Fruit fly (Drosophila melanogaster) whole organism, embryonic: ENCODE measurements around the gene QIL1.

Experiments used
- Antp ChIP-seq: fragments of 200-800 bp; sonication (Bioruptor generic); optimal IDR thresholded peaks from 3 replicates; lab custom pipeline; 2016; ENCODE audit warnings: missing biosample characterization, missing genetic modification characterization
- BEAF-32 ChIP-seq: fragments of 200-800 bp; sonication (Bioruptor generic); optimal IDR thresholded peaks from 3 replicates; lab custom pipeline; 2017; ENCODE audit warnings: missing biosample characterization, missing genetic modification characterization, mild to moderate bottlenecking, moderate library complexity, missing genetic modification reagents
- Bdp1 ChIP-seq: fragments of 200-800 bp; sonication (Bioruptor generic); optimal IDR thresholded peaks from 3 replicates; lab custom pipeline; 2016; ENCODE audit warnings: missing biosample characterization, missing genetic modification characterization
- CG10462 ChIP-seq: fragments of 200-800 bp; sonication (Bioruptor generic); optimal IDR thresholded peaks from 2 replicates; lab custom pipeline; 2016; ENCODE audit warnings: missing biosample characterization, missing genetic modification characterization
- CG11504 ChIP-seq: fragments of 200-800 bp; sonication (Bioruptor generic); optimal IDR thresholded peaks from 3 replicates; lab custom pipeline; 2019; ENCODE audit warnings: missing biosample characterization, mild to moderate bottlenecking, missing genetic modification characterization, moderate library complexity
- CG12155 ChIP-seq: fragments of 200-800 bp; sonication (Bioruptor generic); optimal IDR thresholded peaks from 3 replicates; lab custom pipeline; 2016; ENCODE audit warnings: missing biosample characterization, missing genetic modification characterization
- CG13894 ChIP-seq: fragments of 200-800 bp; sonication (Bioruptor generic); optimal IDR thresholded peaks from 3 replicates; lab custom pipeline; 2018; ENCODE audit warnings: missing biosample characterization, mild to moderate bottlenecking, missing genetic modification characterization, moderate library complexity
- CG14014 ChIP-seq: fragments of 200-800 bp; sonication (Bioruptor generic); IDR thresholded peaks from 2 replicates; pipeline ENCODE4 v1.3.6; 2022; ENCODE audit warnings: missing biosample characterization, missing genetic modification characterization
- CG14965 ChIP-seq: fragments of 200-800 bp; sonication (Bioruptor generic); optimal IDR thresholded peaks from 2 replicates; lab custom pipeline; 2016; ENCODE audit warnings: missing biosample characterization, missing genetic modification characterization, borderline replicate concordance
- CG15696 ChIP-seq: fragments of 200-800 bp; sonication (Bioruptor generic); optimal IDR thresholded peaks from 2 replicates; lab custom pipeline; 2019; ENCODE audit warnings: missing biosample characterization, mild to moderate bottlenecking, missing genetic modification characterization, moderate library complexity
- CG3995 ChIP-seq: fragments of 200-800 bp; sonication (Bioruptor generic); optimal IDR thresholded peaks from 3 replicates; lab custom pipeline; 2016; ENCODE audit warnings: missing biosample characterization, missing genetic modification characterization
- CG4820 ChIP-seq: fragments of 200-800 bp; sonication (Bioruptor generic); optimal IDR thresholded peaks from 3 replicates; lab custom pipeline; 2016; ENCODE audit warnings: missing biosample characterization, missing genetic modification characterization
- CG7271 ChIP-seq: fragments of 200-800 bp; sonication (Bioruptor generic); optimal IDR thresholded peaks from 2 replicates; lab custom pipeline; 2018; ENCODE audit warnings: missing biosample characterization, mild to moderate bottlenecking, missing genetic modification characterization, moderate library complexity
- CG7556 ChIP-seq: fragments of 200-800 bp; sonication (Bioruptor generic); optimal IDR thresholded peaks from 2 replicates; lab custom pipeline; 2017; ENCODE audit warnings: missing biosample characterization, mild to moderate bottlenecking, missing genetic modification characterization
- CG8290 ChIP-seq, 3 experiments: fragments of 200-800 bp; sonication (Bioruptor generic); optimal IDR thresholded peaks; 2 replicates each; lab custom pipeline; 2016 to 2019; ENCODE audit warnings: missing biosample characterization in 3 of 3, missing genetic modification characterization in 3 of 3, mild to moderate bottlenecking in 2 of 3, moderate library complexity in 1 of 3
- CG8944 ChIP-seq: fragments of 200-800 bp; sonication (Bioruptor generic); optimal IDR thresholded peaks from 3 replicates; lab custom pipeline; 2016; ENCODE audit warnings: missing biosample characterization, missing genetic modification characterization
- CG9932 ChIP-seq: fragments of 200-800 bp; sonication (Bioruptor generic); IDR thresholded peaks from 2 replicates; pipeline ENCODE4 v1.3.6; 2022; ENCODE audit warnings: missing biosample characterization, missing genetic modification characterization
- Fer2 ChIP-seq: fragments of 200-800 bp; sonication (Bioruptor generic); optimal IDR thresholded peaks from 2 replicates; lab custom pipeline; 2018; ENCODE audit warnings: missing biosample characterization, mild to moderate bottlenecking, missing genetic modification characterization, moderate library complexity
- Lpt ChIP-seq: fragments of >200 bp; optimal IDR thresholded peaks from 2 replicates; lab custom pipeline; 2018; ENCODE audit warnings: missing biosample characterization, missing genetic modification characterization
- Med ChIP-seq: fragments of 200-800 bp; sonication (Bioruptor generic); peaks from one replicate; lab custom pipeline; 2016; ENCODE audit warnings: missing biosample characterization, missing genetic modification characterization, mild to moderate bottlenecking, inconsistent platforms, moderate library complexity
- Opbp ChIP-seq: fragments of 200-800 bp; sonication (Bioruptor generic); IDR thresholded peaks from 3 replicates; pipeline ENCODE4 v1.3.6; 2022; ENCODE audit warnings: missing biosample characterization, missing genetic modification characterization; ENCODE audit not compliant: partially characterized antibody
- Pdp1 ChIP-seq, 2 experiments: fragments of 200-800 bp; sonication (Bioruptor generic); optimal IDR thresholded peaks; 3 replicates each; lab custom pipeline; 2016; ENCODE audit warnings: missing biosample characterization in 2 of 2, missing genetic modification characterization in 2 of 2, mild to moderate bottlenecking in 1 of 2, moderate library complexity in 1 of 2
- Six4 ChIP-seq: fragments of 200-800 bp; sonication (Bioruptor generic); optimal IDR thresholded peaks from 2 replicates; lab custom pipeline; 2016; ENCODE audit warnings: missing biosample characterization, missing genetic modification characterization
- Sry-β ChIP-seq: fragments of 200-800 bp; sonication (Bioruptor generic); optimal IDR thresholded peaks from 2 replicates; lab custom pipeline; 2018; ENCODE audit warnings: missing biosample characterization, mild to moderate bottlenecking, missing genetic modification characterization, moderate library complexity
- Sry-δ ChIP-seq: fragments of 200-800 bp; sonication (Bioruptor generic); optimal IDR thresholded peaks from 2 replicates; lab custom pipeline; 2016; ENCODE audit warnings: missing biosample characterization, missing genetic modification characterization
- Ssrp ChIP-seq: fragments of 200-800 bp; sonication (Bioruptor generic); optimal IDR thresholded peaks from 2 replicates; lab custom pipeline; 2018; ENCODE audit warnings: missing biosample characterization, mild to moderate bottlenecking, missing genetic modification characterization, moderate library complexity
- Vsx1 ChIP-seq: fragments of 200-800 bp; sonication (Bioruptor generic); optimal IDR thresholded peaks from 2 replicates; lab custom pipeline; 2017; ENCODE audit warnings: missing biosample characterization, mild to moderate bottlenecking, missing genetic modification characterization, missing genetic modification reagents
- ap ChIP-seq: fragments of 200-800 bp; sonication (Bioruptor generic); IDR thresholded peaks from 2 replicates; pipeline ENCODE4 v1.3.6; 2022; ENCODE audit warnings: missing biosample characterization, missing genetic modification characterization
- cato ChIP-seq: fragments of 200-800 bp; sonication (Bioruptor generic); optimal IDR thresholded peaks from 2 replicates; lab custom pipeline; 2016; ENCODE audit warnings: missing biosample characterization, missing genetic modification characterization, borderline replicate concordance
- chn ChIP-seq: fragments of 200-800 bp; sonication (Bioruptor generic); optimal IDR thresholded peaks from 2 replicates; lab custom pipeline; 2016; ENCODE audit warnings: missing biosample characterization, missing genetic modification characterization
- dan ChIP-seq: fragments of 200-800 bp; sonication (Bioruptor generic); IDR thresholded peaks from 2 replicates; pipeline ENCODE4 v1.3.6; 2022; ENCODE audit warnings: missing biosample characterization, missing genetic modification characterization
- exex ChIP-seq: fragments of 200-800 bp; sonication (Bioruptor generic); optimal IDR thresholded peaks from 4 replicates; lab custom pipeline; 2018; ENCODE audit warnings: missing biosample characterization, mild to moderate bottlenecking, missing genetic modification characterization, moderate library complexity
- hkb ChIP-seq, 2 experiments: fragments of 200-800 bp in 1 of 2; fragments of >200 bp in 1 of 2; sonication (Bioruptor generic) in 1 of 2; IDR thresholded peaks in 1 of 2; optimal IDR thresholded peaks in 1 of 2; 2 replicates each; pipeline versions ENCODE4 v1.3.6 to Lab custom; 2017 to 2022; ENCODE audit warnings: missing biosample characterization in 1 of 2, missing genetic modification characterization in 1 of 2
- jing ChIP-seq: fragments of 200-800 bp; sonication (Bioruptor generic); optimal IDR thresholded peaks from 2 replicates; lab custom pipeline; 2018; ENCODE audit warnings: missing biosample characterization, mild to moderate bottlenecking, missing genetic modification characterization
- lab ChIP-seq: fragments of 200-800 bp; sonication (Bioruptor generic); optimal IDR thresholded peaks from 3 replicates; lab custom pipeline; 2017; ENCODE audit warnings: missing biosample characterization, missing genetic modification characterization, mild to moderate bottlenecking, moderate library complexity, missing genetic modification reagents
- lov ChIP-seq, 2 experiments: fragments of 200-800 bp in 1 of 2; fragments of >200 bp in 1 of 2; sonication (Bioruptor generic) in 1 of 2; IDR thresholded peaks in 1 of 2; optimal IDR thresholded peaks in 1 of 2; 2 replicates in 1 of 2; 3 replicates in 1 of 2; pipeline versions ENCODE4 v1.3.6 to Lab custom; 2017 to 2022; ENCODE audit warnings: missing biosample characterization in 1 of 2, missing genetic modification characterization in 1 of 2
- nerfin-1 ChIP-seq: fragments of 200-800 bp; sonication (Bioruptor generic); optimal IDR thresholded peaks from 3 replicates; lab custom pipeline; 2019; ENCODE audit warnings: missing biosample characterization, mild to moderate bottlenecking, missing genetic modification characterization, moderate library complexity
- nmo ChIP-seq: fragments of 200-800 bp; sonication (Bioruptor generic); optimal IDR thresholded peaks from 2 replicates; lab custom pipeline; 2018; ENCODE audit warnings: missing biosample characterization, mild to moderate bottlenecking, missing genetic modification characterization, moderate library complexity
- org-1 ChIP-seq: fragments of 200-800 bp; sonication (Bioruptor generic); optimal IDR thresholded peaks from 2 replicates; lab custom pipeline; 2017; ENCODE audit warnings: missing biosample characterization, missing genetic modification characterization
- pho ChIP-seq: fragments of 200-800 bp; sonication (Bioruptor generic); optimal IDR thresholded peaks from 2 replicates; lab custom pipeline; 2016; ENCODE audit warnings: missing biosample characterization, missing genetic modification characterization
- row ChIP-seq: fragments of 200-800 bp; sonication (Bioruptor generic); IDR thresholded peaks from 3 replicates; pipeline ENCODE4 v1.3.6; 2022; ENCODE audit warnings: missing biosample characterization, missing genetic modification characterization
- sc ChIP-seq, 3 experiments: fragments of >200 bp in 2 of 3; fragments of 200-800 bp in 1 of 3; sonication (Bioruptor generic) in 1 of 3; optimal IDR thresholded peaks; 2 replicates in 2 of 3; 3 replicates in 1 of 3; lab custom pipeline; 2017; ENCODE audit warnings: mild to moderate bottlenecking in 1 of 3, missing biosample characterization in 1 of 3, missing genetic modification characterization in 1 of 3, missing genetic modification reagents in 1 of 3
- sens ChIP-seq: fragments of 200-800 bp; sonication (Bioruptor generic); peaks from one replicate; lab custom pipeline; 2016; ENCODE audit warnings: missing biosample characterization, missing genetic modification characterization
- sim ChIP-seq: fragments of 200-800 bp; sonication (Bioruptor generic); IDR thresholded peaks from 2 replicates; pipeline ENCODE4 v1.3.6; 2022; ENCODE audit warnings: missing biosample characterization, missing genetic modification characterization
- sima ChIP-seq: fragments of 200-800 bp; sonication (Bioruptor generic); optimal IDR thresholded peaks from 2 replicates; lab custom pipeline; 2016; ENCODE audit warnings: missing biosample characterization, missing genetic modification characterization
- trh ChIP-seq: fragments of 200-800 bp; sonication (Bioruptor generic); optimal IDR thresholded peaks from 2 replicates; lab custom pipeline; 2016; ENCODE audit warnings: missing biosample characterization, missing genetic modification characterization
- unc-4 ChIP-seq: fragments of 200-800 bp; sonication (Bioruptor generic); IDR thresholded peaks from 2 replicates; pipeline ENCODE4 v1.3.6; 2022; ENCODE audit warnings: missing biosample characterization, missing genetic modification characterization; ENCODE audit not compliant: partially characterized antibody

QIL1 gene

dm6 chr3L:17419103-17419741, 46.5 kb upstream of the QIL1 start (continued):
- TF ChIP-seq Vsx1 (GFP tag; lab: Kevin White, UChicago) (no peak), Sry-β (no peak), row (GFP tag; lab: Robert Waterston, UW) (no peak), Ssrp (tag; lab: Kevin White, UChicago) (no peak), pho (GFP tag; lab: Kevin White, UChicago) (no peak), CG11504 (tag; lab: Kevin White, UChicago) (no peak), dan (GFP tag; lab: Robert Waterston, UW) (no peak), lov (optimal IDR thresholded peaks at IDR 0.05; lab: Kevin White, UChicago) (no peak), lov (GFP tag; IDR thresholded peaks at IDR 0.05; lab: Robert Waterston, UW) (no peak), ap (GFP tag; lab: Robert Waterston, UW) (no peak), org-1 (GFP tag; lab: Kevin White, UChicago) (peak; percentile 11), CG14014 (GFP tag; lab: Robert Waterston, UW) (peak; percentile 9; the same call in 1 of the 2 replicates), lab (peak; percentile 1), CG7556 (GFP tag; lab: Kevin White, UChicago) (no peak), jing (GFP tag; lab: Kevin White, UChicago) (no peak), unc-4 (GFP tag; lab: Robert Waterston, UW) (no peak), CG3995 (GFP tag; lab: Kevin White, UChicago) (no peak), CG4820 (GFP tag; lab: Kevin White, UChicago) (no peak), nerfin-1 (tag; lab: Kevin White, UChicago) (no peak), Fer2 (tag; lab: Kevin White, UChicago) (no peak), CG8944 (no peak), sima (no peak), Antp (GFP tag; lab: Kevin White, UChicago) (no peak), hkb (optimal IDR thresholded peaks at IDR 0.05; lab: Kevin White, UChicago) (no peak), hkb (GFP tag; IDR thresholded peaks at IDR 0.05; lab: Robert Waterston, UW) (no peak), Sry-δ (GFP tag; lab: Kevin White, UChicago) (no peak), sim (GFP tag; lab: Robert Waterston, UW) (no peak), CG10462 (GFP tag; lab: Kevin White, UChicago) (no peak), Bdp1 (GFP tag; lab: Kevin White, UChicago) (no peak), Six4 (GFP tag; lab: Kevin White, UChicago) (no peak), Opbp (0 out of 3 replicates have a peak, but pooled peaks have one; percentile 18), CG7271 (peak; percentile 56), CG12155 (no peak), exex (tag; lab: Kevin White, UChicago) (no peak), BEAF-32 (GFP tag; lab: Kevin White, UChicago) (no peak), CG8290 (GFP tag; optimal IDR thresholded peaks at IDR 0.05; lab: Kevin White, UChicago) (no peak), CG8290 (tag; optimal IDR thresholded peaks at IDR 0.05; lab: Kevin White, UChicago) (peak in 1 of 2 experiments; percentile 41), trh (no peak), cato (GFP tag; lab: Kevin White, UChicago) (no peak), CG13894 (tag; lab: Kevin White, UChicago) (no peak), CG15696 (tag; lab: Kevin White, UChicago) (peak; percentile 40), CG9932 (0 out of 2 replicates have a peak, but pooled peaks have one; percentile 36), Med (GFP tag; lab: Kevin White, UChicago) (peak; percentile 66), sc (optimal IDR thresholded peaks at IDR 0.05; lab: Kevin White, UChicago) (no peak), sc (GFP tag; optimal IDR thresholded peaks at IDR 0.05; lab: Kevin White, UChicago) (no peak), CG14965 (GFP tag; lab: Kevin White, UChicago) (no peak), Pdp1 (GFP tag; optimal IDR thresholded peaks at IDR 0.05; lab: Kevin White, UChicago) (peak in 1 of 2 experiments; percentile 6), sens (GFP tag; lab: Kevin White, UChicago) (peak; percentile 30), chn (GFP tag; lab: Kevin White, UChicago) (no peak), nmo (GFP tag; lab: Kevin White, UChicago) (no peak), Lpt (GFP tag; lab: Kevin White, UChicago) (no peak)
